Worm (Caenorhabditis elegans) whole organism, young adult: ENCODE data around the gene mrps-18B.

Experiments
- aptf-2 ChIP-seq: fragments of 200-800 bp; sonication (Bioruptor generic); conservative IDR thresholded peaks from 2 replicates; pipeline ENCODE4 v1.3.6; 2022; ENCODE audit warnings: missing genetic modification reagents, missing genetic modification characterization, missing compliant biosample characterization
- him-1 ChIP-seq: sonication (generic microtip); optimal IDR thresholded peaks from 2 replicates; lab custom pipeline; 2016; ENCODE audit warnings: missing genotype, missing genetic modification reagents, missing genetic modification characterization, missing compliant biosample characterization
- lag-1 ChIP-seq: fragments of 200-800 bp; sonication (Bioruptor generic); IDR thresholded peaks from 2 replicates; pipeline ENCODE4 v1.3.6; 2022; ENCODE audit warnings: missing genetic modification reagents, missing genetic modification characterization, missing compliant biosample characterization
- xnd-1 ChIP-seq: sonication (generic microtip); optimal IDR thresholded peaks from 2 replicates; lab custom pipeline; 2016; ENCODE audit warnings: missing genotype, missing genetic modification reagents, missing genetic modification characterization, missing compliant biosample characterization

- TF ChIP-seq lag-1, result no peak
- TF ChIP-seq him-1, result no peak
- no peak for TF ChIP-seq xnd-1 (tag; lab: Kevin White, UChicago)
- TF ChIP-seq aptf-2 (GFP tag; lab: Robert Waterston, UW), result no peak
Observed at ce11 chrII:8529176-8529698, 3.8 kb downstream of the mrps-18B start.
